Worm (Caenorhabditis elegans): ENCODE data around the gene D2062.13.
A peak's percentile ranks its signal among the peaks of the same experiment; 100 is the strongest.
"Not testable (repeated sequence)": the region's sequence is repeated elsewhere in the genome, so short reads cannot be mapped to it uniquely, and the experiment has no call there.

The D2062.13 gene

DNA sequence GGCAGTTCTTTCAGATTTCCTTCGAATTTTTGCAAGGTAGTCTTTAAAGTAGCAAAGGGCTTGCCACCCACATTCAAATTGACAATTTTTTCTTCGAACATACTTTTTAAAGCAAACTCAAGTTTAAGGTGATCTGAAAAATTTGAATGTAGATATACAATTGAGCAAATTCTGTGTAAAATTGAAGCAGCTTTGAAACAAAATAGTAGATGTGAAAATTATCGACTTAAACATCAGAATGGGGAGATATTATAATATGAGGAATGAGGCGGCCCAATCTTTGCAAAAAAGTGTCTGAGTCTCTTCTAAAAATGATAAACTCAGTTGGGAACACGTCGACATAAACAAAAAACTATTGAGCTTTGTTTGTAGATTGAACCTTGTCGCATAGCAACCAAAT is 32.1 kb downstream of the D2062.13 start, which contains the start of gene F22E5.11:
Gene F22E5.11 (minus strand): TSS at position 101 of the 400 bp plus-strand sequence.
- TF ChIP-seq unc-62 (GFP tag; optimal IDR thresholded peaks at IDR 0.05 in 1 of 2) (no peak), unc-62 (tag; optimal IDR thresholded peaks at IDR 0.05) (no peak), F37D6.2 (tag; optimal IDR thresholded peaks at IDR 0.05) (no peak), lin-1 (GFP tag; IDR thresholded peaks at IDR 0.05) (no peak), ceh-20 (GFP tag; IDR thresholded peaks at IDR 0.05) (no peak), duxl-1 (tag; optimal IDR thresholded peaks at IDR 0.05; ENCODE audit: poor library complexity) (no peak), zip-2 (tag; optimal IDR thresholded peaks at IDR 0.05) (no peak), rbr-2 (tag; optimal IDR thresholded peaks at IDR 0.05) (no peak), tra-1 (GFP tag; IDR thresholded peaks at IDR 0.05) (no peak), ZK337.2 (GFP tag; IDR thresholded peaks at IDR 0.05) (no peak), dmd-9 (GFP tag; IDR thresholded peaks at IDR 0.05) (no peak), nhr-48 (tag; optimal IDR thresholded peaks at IDR 0.05) (no peak), lsy-2 (tag; optimal IDR thresholded peaks at IDR 0.05) (no peak)

DNA sequence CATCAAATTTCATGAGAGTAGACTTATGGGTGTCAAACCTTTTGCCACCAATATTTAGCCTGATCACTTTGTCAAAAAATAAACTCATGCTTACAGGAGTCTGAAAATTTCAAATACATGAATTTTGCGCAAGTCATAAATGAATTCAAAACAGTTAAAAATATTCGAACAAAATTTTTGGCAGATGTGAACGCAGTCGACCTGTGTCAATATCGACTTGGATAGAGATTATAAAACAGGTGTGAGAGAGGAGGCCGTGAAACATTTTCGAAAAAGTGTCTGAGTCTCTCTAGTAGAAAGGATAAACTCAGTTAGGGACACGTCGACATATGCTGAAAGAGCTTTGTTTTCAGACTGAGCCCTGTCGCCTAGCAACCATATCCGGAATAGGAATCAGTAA is 34.4 kb downstream of the D2062.13 start, which contains the start of gene F22E5.12:
Gene F22E5.12 (minus strand): TSS at position 101 of the 400 bp plus-strand sequence.
- TF ChIP-seq mdl-1, jun-1, zag-1 (tag; optimal IDR thresholded peaks at IDR 0.05): not testable (repeated sequence)

DNA sequence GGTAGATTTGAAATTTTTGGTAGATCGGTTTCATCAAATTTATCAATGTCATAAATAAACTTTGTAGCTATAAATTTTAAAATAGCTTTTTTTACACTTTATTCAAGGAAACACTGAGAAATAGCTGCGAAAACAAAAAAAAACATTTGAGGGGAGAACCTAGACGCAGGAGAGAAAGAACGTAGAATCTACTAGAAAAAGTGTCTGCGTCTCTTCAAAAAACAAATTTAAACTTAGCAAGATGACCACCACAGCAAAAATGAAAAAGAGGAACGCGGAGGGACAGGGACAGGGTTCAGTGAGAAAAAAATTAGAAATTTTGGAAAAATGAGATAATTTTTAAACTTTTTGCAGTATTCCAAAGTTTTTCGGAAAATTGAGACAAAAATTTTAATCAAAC is 36.6 kb downstream of the D2062.13 start:
- TF ChIP-seq F10B5.3 (tag; optimal IDR thresholded peaks at IDR 0.05) = no peak
- TF ChIP-seq hlh-11 (tag; optimal IDR thresholded peaks at IDR 0.05) = peak; percentile 10
- no peak for TF ChIP-seq fos-1 (tag; optimal IDR thresholded peaks at IDR 0.05)
- TF ChIP-seq nhr-28 (tag; optimal IDR thresholded peaks at IDR 0.05) = peak; percentile 0
- TF ChIP-seq ceh-20 (GFP tag; IDR thresholded peaks at IDR 0.05) = 0 out of 2 replicates have a peak, but pooled peaks have one; percentile 19
- TF ChIP-seq nhr-42 (GFP tag; IDR thresholded peaks at IDR 0.05) = no peak
- no peak for TF ChIP-seq zfp-2 (tag; optimal IDR thresholded peaks at IDR 0.05)
- TF ChIP-seq nhr-11 (tag; optimal IDR thresholded peaks at IDR 0.05) = peak; percentile 19
- TF ChIP-seq daf-16 (GFP tag; optimal IDR thresholded peaks at IDR 0.05) = peak in 1 of 2 experiments; percentile 60
- TF ChIP-seq daf-16 (tag; optimal IDR thresholded peaks at IDR 0.05) = no peak
- no peak for TF ChIP-seq mep-1 (tag; optimal IDR thresholded peaks at IDR 0.05)
- no peak for TF ChIP-seq nhr-102 (tag; optimal IDR thresholded peaks at IDR 0.05)
- no peak for TF ChIP-seq tag-97 (GFP tag; IDR thresholded peaks at IDR 0.05)
- no peak for TF ChIP-seq snpc-1.2 (GFP tag; IDR thresholded peaks at IDR 0.05)
- TF ChIP-seq madf-5 (GFP tag; IDR thresholded peaks at IDR 0.05) = no peak
- TF ChIP-seq hmg-1.1 (GFP tag; IDR thresholded peaks at IDR 0.05) = peak; percentile 48; the same call in 1 of the 2 replicates
- TF ChIP-seq lin-29 (GFP tag; IDR thresholded peaks at IDR 0.05) = no peak
- TF ChIP-seq unc-39 (tag; optimal IDR thresholded peaks at IDR 0.05) = no peak

DNA sequence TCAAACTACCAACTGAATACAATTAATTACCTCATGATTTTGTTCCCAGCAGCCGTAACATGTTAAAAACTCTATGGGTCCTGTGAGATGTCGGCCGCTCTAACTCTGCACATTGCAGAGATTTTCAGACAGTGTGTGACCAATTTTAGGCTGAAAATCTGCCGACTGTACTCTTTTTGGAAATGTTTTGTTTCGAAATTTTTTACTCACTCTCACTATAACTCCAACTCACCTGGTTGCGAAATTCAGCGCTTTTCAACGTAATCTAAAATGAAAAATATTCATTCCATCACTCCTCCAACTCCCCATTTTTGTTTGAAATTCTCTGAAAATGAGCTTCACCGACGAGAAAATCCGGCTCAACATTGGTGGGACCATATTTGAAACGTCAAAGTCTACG is 37.2 kb downstream of the D2062.13 start, which contains the start of the genes F22E5.13 and F22E5.6:
Gene F22E5.13 (minus strand): TSS at position 101 of the 400 bp plus-strand sequence.
Gene F22E5.6 (plus strand): TSS at position 297 of the 400 bp plus-strand sequence.
- TF ChIP-seq mes-2 (tag; optimal IDR thresholded peaks at IDR 0.05; ENCODE audit: poor library complexity, severe bottlenecking) (no peak), saeg-2 (GFP tag; IDR thresholded peaks at IDR 0.05) (no peak), fos-1 (tag; optimal IDR thresholded peaks at IDR 0.05) (no peak), lin-29 (GFP tag; IDR thresholded peaks at IDR 0.05) (no peak), R02D3.7 (tag; optimal IDR thresholded peaks at IDR 0.05) (no peak), unc-130 (GFP tag; optimal IDR thresholded peaks at IDR 0.05) (no peak), fkh-10 (GFP tag; optimal IDR thresholded peaks at IDR 0.05) (no peak), unc-39 (tag; optimal IDR thresholded peaks at IDR 0.05) (no peak), lin-38 (GFP tag; IDR thresholded peaks at IDR 0.05) (no peak), nhr-237 (tag; optimal IDR thresholded peaks at IDR 0.05) (no peak), unc-62 (GFP tag; optimal IDR thresholded peaks at IDR 0.05 in 1 of 2) (no peak), unc-62 (tag; optimal IDR thresholded peaks at IDR 0.05) (no peak), lin-13 (GFP tag; optimal IDR thresholded peaks at IDR 0.05) (no peak), mxl-2 (GFP tag; conservative IDR thresholded peaks at IDR 0.05) (no peak), aha-1 (tag) (no peak), daf-19 (GFP tag; conservative IDR thresholded peaks at IDR 0.05) (no peak), ceh-44 (GFP tag; IDR thresholded peaks at IDR 0.05) (no peak), dve-1 (tag; optimal IDR thresholded peaks at IDR 0.05; ENCODE audit: insufficient read depth) (no peak)
